Worm (Caenorhabditis elegans) whole organism, late embryonic: ENCODE measurements around the gene fzo-1.

ENCODE experiments used
- C08G9.2 ChIP-seq: sonication (generic microtip); optimal IDR thresholded peaks from 2 replicates; lab custom pipeline; 2016; ENCODE audit warnings: mild to moderate bottlenecking, missing genetic modification characterization, moderate library complexity, missing compliant biosample characterization
- Y22D7AL.16 ChIP-seq: sonication (generic microtip); optimal IDR thresholded peaks from 2 replicates; lab custom pipeline; 2016; ENCODE audit warnings: missing genetic modification characterization, missing compliant biosample characterization
- ceh-14 ChIP-seq: sonication (generic microtip); optimal IDR thresholded peaks from 2 replicates; lab custom pipeline; 2016; ENCODE audit warnings: missing genotype, missing genetic modification characterization, missing compliant biosample characterization
- ceh-18 ChIP-seq: sonication (generic microtip); optimal IDR thresholded peaks from 2 replicates; lab custom pipeline; 2016; ENCODE audit warnings: missing genetic modification characterization, missing compliant biosample characterization
- dmd-4 ChIP-seq: sonication (generic microtip); optimal IDR thresholded peaks from 2 replicates; lab custom pipeline; 2016; ENCODE audit warnings: borderline replicate concordance, missing genetic modification characterization, missing compliant biosample characterization
- dve-1 ChIP-seq: sonication (generic microtip); optimal IDR thresholded peaks from 2 replicates; lab custom pipeline; 2017; ENCODE audit warnings: antibody characterized with exemption, mild to moderate bottlenecking, missing genetic modification characterization, missing compliant biosample characterization
- eyg-1 ChIP-seq: sonication (generic microtip); optimal IDR thresholded peaks from 2 replicates; lab custom pipeline; 2016; ENCODE audit warnings: missing genotype, missing genetic modification characterization, missing compliant biosample characterization
- hlh-30 ChIP-seq: sonication (generic microtip); optimal IDR thresholded peaks from 2 replicates; lab custom pipeline; 2017; ENCODE audit warnings: antibody characterized with exemption, missing genetic modification characterization, missing compliant biosample characterization; ENCODE audit not compliant: insufficient read depth
- nhr-11 ChIP-seq: fragments of 150-350 bp; optimal IDR thresholded peaks from 2 replicates; lab custom pipeline; 2014; ENCODE audit warnings: missing biosample characterization, missing genetic modification characterization
- pag-3 ChIP-seq: sonication (generic microtip); optimal IDR thresholded peaks from 2 replicates; lab custom pipeline; 2016; ENCODE audit warnings: missing compliant biosample characterization, missing genetic modification characterization, borderline replicate concordance
- pha-2 ChIP-seq: sonication (generic microtip); optimal IDR thresholded peaks from 2 replicates; lab custom pipeline; 2017; ENCODE audit warnings: mild to moderate bottlenecking, missing genetic modification characterization, missing compliant biosample characterization
- pqm-1 ChIP-seq: sonication (generic microtip); optimal IDR thresholded peaks from 2 replicates; lab custom pipeline; 2016; ENCODE audit warnings: missing genetic modification characterization, missing compliant biosample characterization

- TF ChIP-seq dve-1 (no peak), ceh-18 (tag; lab: Kevin White, UChicago) (no peak), nhr-11 (tag; lab: Kevin White, UChicago) (no peak), hlh-30 (no peak), pag-3 (no peak), pqm-1 (tag; lab: Kevin White, UChicago) (no peak), eyg-1 (tag; lab: Kevin White, UChicago) (no peak), dmd-4 (tag; lab: Kevin White, UChicago) (no peak), pha-2 (no peak), ceh-14 (tag; lab: Kevin White, UChicago) (no peak), Y22D7AL.16 (tag; lab: Kevin White, UChicago) (no peak), C08G9.2 (tag; lab: Kevin White, UChicago) (no peak)
Observed at ce11 chrII:5827364-5827763, 8.6 kb downstream of the fzo-1 start, which contains the start of gene tbc-2.
